Fruit fly (Drosophila melanogaster): ENCODE data around the gene DEF8.
A peak's percentile ranks its signal among the peaks of the same experiment; 100 is the strongest.

Gene DEF8

dm6 chr3L:12111081-12111958 lies 20.6 kb upstream of the DEF8 start (continued):
- TF ChIP-seq CG1621 (tag; optimal IDR thresholded peaks at IDR 0.05) = peak; percentile 21
- peak; percentile 63; the same call in 1 of the 2 replicates for TF ChIP-seq Gug (GFP tag; IDR thresholded peaks at IDR 0.05)
- peak; percentile 95 for TF ChIP-seq Eip78C (GFP tag)
- TF ChIP-seq CG8119 (GFP tag; IDR thresholded peaks at IDR 0.05) = peak; percentile 75
- TF ChIP-seq CG34406 (GFP tag; optimal IDR thresholded peaks at IDR 0.05) = peak; percentile 84
- TF ChIP-seq CG6276 (GFP tag; optimal IDR thresholded peaks at IDR 0.05) = peak; percentile 59
- peak; percentile 65 for TF ChIP-seq Eip75B (GFP tag; optimal IDR thresholded peaks at IDR 0.05)
- peak; percentile 83 for TF ChIP-seq OdsH (GFP tag; optimal IDR thresholded peaks at IDR 0.05)
- TF ChIP-seq lz (GFP tag; optimal IDR thresholded peaks at IDR 0.05) = peak; percentile 74
- peak; percentile 4 for TF ChIP-seq dac (GFP tag; optimal IDR thresholded peaks at IDR 0.05)
- peak; percentile 39; the same call in 1 of the 2 replicates for TF ChIP-seq CG11294 (GFP tag; IDR thresholded peaks at IDR 0.05)
- peak; percentile 59 for TF ChIP-seq CG11762 (GFP tag; optimal IDR thresholded peaks at IDR 0.05; ENCODE audit: insufficient read depth)
- peak; percentile 77 for TF ChIP-seq cyc (GFP tag; optimal IDR thresholded peaks at IDR 0.05)
- TF ChIP-seq CG10631 (GFP tag; optimal IDR thresholded peaks at IDR 0.05) = peak; percentile 60
- TF ChIP-seq Sox15 (GFP tag; optimal IDR thresholded peaks at IDR 0.05) = peak; percentile 65
- peak; percentile 15 to 83 for TF ChIP-seq salr (GFP tag; optimal IDR thresholded peaks at IDR 0.05)
- peak; percentile 80 for TF ChIP-seq CG32006 (GFP tag; optimal IDR thresholded peaks at IDR 0.05)
- peak; percentile 94 for TF ChIP-seq CG6854 (GFP tag; optimal IDR thresholded peaks at IDR 0.05)
- peak; percentile 62 for TF ChIP-seq CG6808 (GFP tag; optimal IDR thresholded peaks at IDR 0.05)
- TF ChIP-seq Ets21C (GFP tag; optimal IDR thresholded peaks at IDR 0.05) = peak; percentile 31
- TF ChIP-seq CG6163 (GFP tag; IDR thresholded peaks at IDR 0.05) = peak; percentile 63
- TF ChIP-seq Blimp-1 (GFP tag; optimal IDR thresholded peaks at IDR 0.05) = peak; percentile 73
- TF ChIP-seq Eip93F (GFP tag; optimal IDR thresholded peaks at IDR 0.05) = peak; percentile 17
- TF ChIP-seq CG3032 (tag; optimal IDR thresholded peaks at IDR 0.05) = peak; percentile 88
- TF ChIP-seq Ets96B (tag; optimal IDR thresholded peaks at IDR 0.05) = peak; percentile 82
- no peak for TF ChIP-seq Hr38 (GFP tag; optimal IDR thresholded peaks at IDR 0.05)
- peak; percentile 83 for TF ChIP-seq dsx (GFP tag; optimal IDR thresholded peaks at IDR 0.05; ENCODE audit: poor library complexity, severe bottlenecking)
- peak; percentile 75 for TF ChIP-seq Hr39 (GFP tag; optimal IDR thresholded peaks at IDR 0.05)
- peak; percentile 69 for TF ChIP-seq CG10669 (GFP tag; optimal IDR thresholded peaks at IDR 0.05)
- TF ChIP-seq net (GFP tag; optimal IDR thresholded peaks at IDR 0.05) = peak; percentile 79
- TF ChIP-seq vri (GFP tag; optimal IDR thresholded peaks at IDR 0.05) = peak; percentile 50
- peak; percentile 78 for TF ChIP-seq CG3919 (GFP tag; optimal IDR thresholded peaks at IDR 0.05)

dm6 chr3L:12112967-12113366 lies 19.0 kb upstream of the DEF8 start:
- TF ChIP-seq CG11762 (GFP tag; optimal IDR thresholded peaks at IDR 0.05; ENCODE audit: insufficient read depth) (no peak), CG32006 (GFP tag; optimal IDR thresholded peaks at IDR 0.05) (peak; percentile 42), Lpt (GFP tag; optimal IDR thresholded peaks at IDR 0.05) (no peak), topi (GFP tag; optimal IDR thresholded peaks at IDR 0.05) (peak; percentile 4), Hr38 (GFP tag; optimal IDR thresholded peaks at IDR 0.05) (no peak), CG6808 (GFP tag; optimal IDR thresholded peaks at IDR 0.05) (no peak), Blimp-1 (GFP tag; optimal IDR thresholded peaks at IDR 0.05) (no peak), Sox102F (GFP tag; optimal IDR thresholded peaks at IDR 0.05) (no peak), CG6276 (GFP tag; optimal IDR thresholded peaks at IDR 0.05) (peak; percentile 16), Ets21C (GFP tag; optimal IDR thresholded peaks at IDR 0.05) (no peak), spab (GFP tag; optimal IDR thresholded peaks at IDR 0.05) (peak; percentile 22), CG4318 (GFP tag; optimal IDR thresholded peaks at IDR 0.05) (no peak), CG10669 (GFP tag; optimal IDR thresholded peaks at IDR 0.05) (peak; percentile 36), Eip78C (GFP tag) (peak; percentile 75), CG9139 (GFP tag; optimal IDR thresholded peaks at IDR 0.05) (no peak), fkh (GFP tag; optimal IDR thresholded peaks at IDR 0.05) (no peak), CG10631 (GFP tag; optimal IDR thresholded peaks at IDR 0.05) (peak; percentile 12), Met (GFP tag; optimal IDR thresholded peaks at IDR 0.05) (no peak), CG6792 (GFP tag; optimal IDR thresholded peaks at IDR 0.05) (no peak), Sox15 (GFP tag; optimal IDR thresholded peaks at IDR 0.05) (no peak), CG31627 (GFP tag; optimal IDR thresholded peaks at IDR 0.05) (no peak), CG7368 (GFP tag; optimal IDR thresholded peaks at IDR 0.05) (no peak), CG8319 (GFP tag; optimal IDR thresholded peaks at IDR 0.05) (no peak), svp (GFP tag) (peak; percentile 73), cyc (GFP tag; optimal IDR thresholded peaks at IDR 0.05) (no peak), achi (GFP tag; optimal IDR thresholded peaks at IDR 0.05) (peak; percentile 33), CG15336 (GFP tag; IDR thresholded peaks at IDR 0.05) (peak; percentile 48), Smox (GFP tag; optimal IDR thresholded peaks at IDR 0.05) (no peak), dac (GFP tag; optimal IDR thresholded peaks at IDR 0.05) (no peak)

All from whole organism, prepupa.